Fruit fly (Drosophila melanogaster) S2 (cell line): ENCODE measurements around the gene Rift.

Experiments
- CG8478 ChIP-seq: fragments of >200 bp; optimal IDR thresholded peaks from 2 replicates; lab custom pipeline; 2018
- CTCF ChIP-seq, 2 experiments: fragments of >200 bp; optimal IDR thresholded peaks; 2 replicates each; lab custom pipeline; 2018

dm6 chr3R:31793664-31794417 lies 16.1 kb downstream of the Rift start, which contains the start of the genes Mccc1 and Acf:
- TF ChIP-seq CTCF (optimal IDR thresholded peaks at IDR 0.05; lab: Kevin White, UChicago): no peak
- TF ChIP-seq CG8478: no peak
